Fruit fly (Drosophila melanogaster): ENCODE results near the gene CG42810.

DNA sequence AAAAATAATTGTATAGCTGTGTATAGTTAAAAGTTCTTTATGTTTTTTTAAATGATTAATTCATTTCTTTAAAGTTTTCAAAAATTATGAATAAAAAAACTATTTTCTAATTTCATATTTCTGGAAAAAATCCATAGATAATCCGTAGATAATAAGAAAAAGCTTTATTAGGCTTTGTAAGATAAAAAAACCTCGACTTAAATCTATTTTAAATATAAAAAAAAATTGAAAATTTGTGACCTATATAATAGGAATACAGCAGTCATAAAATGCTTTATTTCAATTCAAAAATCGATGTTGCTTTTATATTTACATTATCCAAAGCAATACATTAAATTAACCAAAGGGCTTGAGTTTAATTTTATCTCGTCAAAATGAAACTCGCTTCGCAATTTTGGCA lies 47.3 kb upstream of the CG42810 start, which contains the start of gene Flad2:
- TF ChIP-seq CG8478 (optimal IDR thresholded peaks at IDR 0.05) (no peak), CTCF (optimal IDR thresholded peaks at IDR 0.05) (no peak)

Data from S2 (cell line).